Worm (Caenorhabditis elegans) whole organism, midembryonic: ENCODE data around the gene C42D8.9.

Experiments used
- T22C8.4 ChIP-seq: fragments of 200-800 bp; sonication (Bioruptor generic); IDR thresholded peaks from 2 replicates; pipeline ENCODE4 v1.3.6; 2022; ENCODE audit warnings: missing genetic modification characterization, missing compliant biosample characterization
- cog-1 ChIP-seq: sonication (generic microtip); optimal IDR thresholded peaks from 2 replicates; lab custom pipeline; 2016; ENCODE audit warnings: missing genetic modification characterization, missing compliant biosample characterization
- flt-1 ChIP-seq: fragments of 200-800 bp; sonication (Bioruptor generic); IDR thresholded peaks from 2 replicates; pipeline ENCODE4 v1.3.6; 2022; ENCODE audit warnings: missing genetic modification characterization, missing compliant biosample characterization
- klf-2 ChIP-seq: fragments of 200-800 bp; sonication (Bioruptor generic); conservative IDR thresholded peaks from 2 replicates; pipeline ENCODE4 v1.3.6; 2022; ENCODE audit warnings: missing genetic modification reagents, missing genetic modification characterization, missing compliant biosample characterization
- med-1 ChIP-seq: sonication (generic microtip); optimal IDR thresholded peaks from 2 replicates; lab custom pipeline; 2017; ENCODE audit warnings: missing genetic modification characterization, mild to moderate bottlenecking, missing compliant biosample characterization, antibody characterized with exemption, missing genetic modification reagents; ENCODE audit not compliant: insufficient read depth
- ref-1 ChIP-seq: fragments of 200-800 bp; sonication (Bioruptor generic); conservative IDR thresholded peaks from 2 replicates; pipeline ENCODE4 v1.3.6; 2022; ENCODE audit warnings: missing genetic modification reagents, missing genetic modification characterization, missing compliant biosample characterization
- tab-1 ChIP-seq: fragments of 200-800 bp; sonication (Bioruptor generic); IDR thresholded peaks from 2 replicates; pipeline ENCODE4 v1.3.6; 2022; ENCODE audit warnings: missing genetic modification characterization, missing compliant biosample characterization
- ztf-23 ChIP-seq: fragments of 200-800 bp; sonication (Bioruptor generic); IDR thresholded peaks from 2 replicates; pipeline ENCODE4 v1.3.6; 2022; ENCODE audit warnings: missing genetic modification reagents, missing genetic modification characterization, missing compliant biosample characterization
- ztf-29 ChIP-seq: fragments of 200-800 bp; sonication (Bioruptor generic); IDR thresholded peaks from 2 replicates; pipeline ENCODE4 v1.3.6; 2022; ENCODE audit warnings: missing genetic modification reagents, missing genetic modification characterization, missing compliant biosample characterization

C42D8.9 gene

ce11 chrX:5085465-5085864 lies 21.4 kb downstream of the C42D8.9 start:
- peak; percentile 97 for TF ChIP-seq flt-1
- peak; percentile 96 for TF ChIP-seq T22C8.4 (GFP tag; lab: Robert Waterston, UW)
- peak; percentile 97 for TF ChIP-seq ztf-23 (GFP tag; lab: Robert Waterston, UW)
- peak; percentile 99 for TF ChIP-seq ztf-29
- peak; percentile 90 for TF ChIP-seq ref-1
- peak; percentile 82 for TF ChIP-seq med-1 (GFP tag; lab: Kevin White, UChicago)
- TF ChIP-seq cog-1 (tag; lab: Kevin White, UChicago): peak; percentile 99
- peak; percentile 96 for TF ChIP-seq klf-2
- peak; percentile 97 for TF ChIP-seq tab-1

DNA sequence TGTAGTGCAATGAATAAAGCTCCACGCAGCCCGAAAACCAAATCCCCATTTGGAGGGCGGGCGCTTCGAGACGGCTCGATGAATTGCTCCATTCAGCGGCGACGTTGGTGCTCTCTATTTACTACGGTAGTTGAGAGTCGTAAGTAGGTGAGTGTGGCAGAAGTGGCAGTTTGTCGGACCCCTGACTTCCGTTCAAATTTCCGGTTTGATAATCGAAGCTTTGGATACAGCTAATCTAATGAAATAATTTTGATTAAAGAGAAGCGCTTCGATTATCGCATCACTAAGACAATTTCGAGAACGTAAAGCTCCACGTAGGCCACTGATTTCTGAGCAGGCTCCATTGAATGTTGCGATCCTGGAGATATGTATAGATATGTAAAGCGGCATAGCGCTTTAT lies 22.3 kb downstream of the C42D8.9 start, which contains the start of gene ets-5:
Gene ets-5, minus strand, starts transcription at position 32 of the 400 bp plus-strand sequence.
- TF ChIP-seq flt-1 (no peak), ztf-29 (no peak), cog-1 (tag; lab: Kevin White, UChicago) (no peak), ref-1 (no peak), klf-2 (no peak), tab-1 (no peak), ztf-23 (GFP tag; lab: Robert Waterston, UW) (no peak), T22C8.4 (GFP tag; lab: Robert Waterston, UW) (no peak), med-1 (GFP tag; lab: Kevin White, UChicago) (no peak)

DNA sequence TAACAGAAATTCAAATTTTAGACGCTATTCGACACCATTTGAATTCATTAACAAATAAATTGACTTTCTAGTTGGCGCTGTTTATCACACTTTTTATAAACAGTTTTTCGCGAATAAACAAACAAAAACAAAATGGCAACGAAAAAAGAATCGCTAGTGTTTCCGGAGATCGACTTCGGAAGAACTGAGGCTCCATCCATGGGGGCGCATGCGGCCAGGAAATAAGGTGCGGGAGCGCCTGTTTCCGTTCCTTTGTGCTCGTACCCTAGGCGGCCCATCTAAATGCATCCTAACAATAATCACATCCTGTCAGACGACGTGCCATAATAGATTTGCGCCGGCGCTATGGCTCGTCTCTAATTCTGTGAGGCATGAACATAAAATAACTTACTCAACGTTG lies 22.8 kb downstream of the C42D8.9 start:
- no peak for TF ChIP-seq flt-1
- TF ChIP-seq ref-1: no peak
- TF ChIP-seq tab-1: no peak
- no peak for TF ChIP-seq klf-2
- no peak for TF ChIP-seq ztf-29
- no peak for TF ChIP-seq med-1 (GFP tag; lab: Kevin White, UChicago)
- TF ChIP-seq ztf-23 (GFP tag; lab: Robert Waterston, UW): no peak
- TF ChIP-seq cog-1 (tag; lab: Kevin White, UChicago): no peak
- no peak for TF ChIP-seq T22C8.4 (GFP tag; lab: Robert Waterston, UW)

ce11 chrX:5079297-5079696 lies 27.5 kb downstream of the C42D8.9 start:
- no peak for TF ChIP-seq ref-1
- TF ChIP-seq tab-1: no peak
- no peak for TF ChIP-seq cog-1 (tag; lab: Kevin White, UChicago)

DNA sequence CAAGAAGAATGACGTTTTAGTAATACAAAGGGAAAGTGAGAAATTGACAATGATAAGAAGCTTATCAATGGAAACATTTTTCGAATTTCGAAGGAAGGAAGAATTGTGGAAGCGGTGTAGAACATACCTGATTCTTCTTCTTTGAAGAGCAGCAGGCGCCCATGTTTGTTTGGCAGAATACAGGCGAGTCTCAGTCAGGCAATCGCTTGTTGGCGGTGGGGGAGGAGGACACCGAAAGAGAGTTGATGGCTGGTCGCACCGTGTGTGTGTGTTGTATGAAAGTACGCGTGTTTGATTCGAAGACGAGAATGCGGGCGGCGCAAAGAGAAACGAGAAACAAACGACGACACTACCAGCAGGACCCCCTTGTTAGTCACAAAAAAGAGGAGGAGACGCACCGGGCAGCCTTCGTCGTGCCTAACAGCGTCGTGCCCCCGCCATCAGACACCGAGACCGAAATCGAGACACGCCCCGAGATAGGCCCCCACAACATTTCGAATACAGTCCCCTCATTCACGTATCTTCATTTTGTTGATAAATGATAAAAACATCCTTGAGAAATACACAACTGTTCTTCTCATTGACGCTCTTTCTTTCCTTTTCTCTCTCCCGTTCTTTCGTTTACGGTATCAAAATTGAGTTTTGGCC lies 29.0 kb downstream of the C42D8.9 start, which contains the start of gene cal-5:
Gene cal-5, minus strand, starts transcription at position 266 of the 648 bp plus-strand sequence.
- TF ChIP-seq ztf-29 (no peak), med-1 (GFP tag; lab: Kevin White, UChicago) (no peak), ztf-23 (GFP tag; lab: Robert Waterston, UW) (no peak), tab-1 (0 out of 2 replicates have a peak, but pooled peaks have one; percentile 30), flt-1 (no peak), T22C8.4 (GFP tag; lab: Robert Waterston, UW) (no peak), klf-2 (no peak), ref-1 (0 out of 2 replicates have a peak, but pooled peaks have one; percentile 17), cog-1 (tag; lab: Kevin White, UChicago) (no peak)

ce11 chrX:5075538-5075937 lies 31.3 kb downstream of the C42D8.9 start:
- TF ChIP-seq cog-1 (tag; lab: Kevin White, UChicago) (no peak), med-1 (GFP tag; lab: Kevin White, UChicago) (no peak), T22C8.4 (GFP tag; lab: Robert Waterston, UW) (no peak), ref-1 (no peak)

DNA sequence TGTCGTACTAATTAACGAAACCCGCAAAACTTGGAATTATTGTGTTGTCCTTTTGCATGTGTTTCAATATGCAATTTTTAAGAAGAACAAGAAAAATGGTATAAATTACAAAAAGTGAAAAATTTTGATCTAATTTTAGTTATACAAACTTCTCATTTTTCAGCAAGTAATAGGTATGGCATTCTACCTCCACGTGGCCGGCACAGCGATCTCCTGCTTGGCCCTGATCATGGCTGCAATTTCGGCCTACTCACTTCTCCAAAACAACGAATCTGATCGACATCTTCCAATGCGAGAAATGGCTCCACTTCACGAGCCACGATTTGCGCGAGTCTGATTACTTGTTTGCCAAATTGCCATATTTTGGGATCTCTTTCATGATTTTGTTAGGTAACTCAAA lies 32.9 kb downstream of the C42D8.9 start:
- TF ChIP-seq ref-1: no peak
- TF ChIP-seq klf-2: no peak
- no peak for TF ChIP-seq flt-1
- TF ChIP-seq tab-1: no peak
- TF ChIP-seq med-1 (GFP tag; lab: Kevin White, UChicago): no peak
- TF ChIP-seq T22C8.4 (GFP tag; lab: Robert Waterston, UW): no peak
- TF ChIP-seq cog-1 (tag; lab: Kevin White, UChicago): no peak
- no peak for TF ChIP-seq ztf-23 (GFP tag; lab: Robert Waterston, UW)
- TF ChIP-seq ztf-29: no peak

DNA sequence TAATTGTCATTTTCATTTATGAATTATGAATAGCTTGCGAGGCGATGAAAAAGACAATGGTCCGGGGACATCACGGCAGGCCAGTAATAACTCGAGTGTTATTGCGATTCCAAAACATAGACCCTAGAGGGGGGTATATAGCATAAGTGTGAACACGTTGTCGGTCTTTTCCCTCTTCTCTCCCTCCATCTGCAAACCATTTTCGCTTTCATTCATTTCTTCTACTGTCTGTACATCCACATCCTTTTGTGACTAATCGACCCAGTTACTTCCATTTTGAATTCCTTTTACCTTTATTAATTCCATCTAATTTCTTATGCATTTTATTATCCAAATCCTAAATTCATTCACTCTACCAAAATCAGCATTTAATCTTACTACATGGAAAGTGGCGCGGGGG lies 35.8 kb downstream of the C42D8.9 start:
- TF ChIP-seq cog-1 (tag; lab: Kevin White, UChicago): peak; percentile 14
- no peak for TF ChIP-seq med-1 (GFP tag; lab: Kevin White, UChicago)

DNA sequence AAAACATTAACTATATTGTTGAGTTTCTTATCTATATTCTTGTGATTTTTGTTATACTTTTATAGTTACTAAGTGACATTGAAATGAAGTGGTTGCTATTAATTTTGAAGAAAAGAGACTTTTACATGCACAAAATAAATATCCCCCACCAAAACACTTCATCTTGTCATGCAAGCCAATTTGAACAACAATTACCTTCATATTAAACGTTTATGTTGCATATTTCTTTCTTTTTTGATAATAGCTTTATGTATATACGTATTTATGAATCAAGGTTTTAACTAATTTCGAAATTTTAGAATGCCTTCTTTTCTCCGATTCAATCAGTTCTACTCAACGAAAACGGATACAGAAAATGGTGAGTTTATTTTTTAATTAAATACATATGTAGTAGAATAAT lies 39.0 kb downstream of the C42D8.9 start, which contains the start of gene clc-7:
Gene clc-7, plus strand, starts transcription at position 301 of the 400 bp plus-strand sequence.
- TF ChIP-seq flt-1 (no peak), tab-1 (no peak), ref-1 (no peak), klf-2 (no peak), med-1 (GFP tag; lab: Kevin White, UChicago) (no peak), ztf-23 (GFP tag; lab: Robert Waterston, UW) (no peak), ztf-29 (no peak), T22C8.4 (GFP tag; lab: Robert Waterston, UW) (no peak), cog-1 (tag; lab: Kevin White, UChicago) (no peak)

ce11 chrX:5066570-5066969 lies 40.3 kb downstream of the C42D8.9 start:
- TF ChIP-seq ztf-29: no peak
- no peak for TF ChIP-seq cog-1 (tag; lab: Kevin White, UChicago)
- TF ChIP-seq ztf-23 (GFP tag; lab: Robert Waterston, UW): no peak
- no peak for TF ChIP-seq T22C8.4 (GFP tag; lab: Robert Waterston, UW)
- no peak for TF ChIP-seq ref-1
- no peak for TF ChIP-seq klf-2
- TF ChIP-seq med-1 (GFP tag; lab: Kevin White, UChicago): no peak
- no peak for TF ChIP-seq tab-1
- no peak for TF ChIP-seq flt-1
